Fruit fly (Drosophila melanogaster): ENCODE data around the gene CG3792.

CG3792 gene

dm6 chr2L:4973731-4974415 lies 3.2 kb upstream of the CG3792 start, which contains the start of gene mRpL28:
TSS of gene mRpL28 (plus strand) at chr2L:4973976.
- TF ChIP-seq sage (GFP tag; optimal IDR thresholded peaks at IDR 0.05) (no peak), Hr83 (GFP tag; optimal IDR thresholded peaks at IDR 0.05; ENCODE audit: poor library complexity, severe bottlenecking) (peak; percentile 16), GATAd (GFP tag; optimal IDR thresholded peaks at IDR 0.05) (no peak), Vsx2 (GFP tag; optimal IDR thresholded peaks at IDR 0.05; ENCODE audit: partially characterized antibody) (no peak), tai (GFP tag; optimal IDR thresholded peaks at IDR 0.05) (no peak), Rel (GFP tag; optimal IDR thresholded peaks at IDR 0.05) (no peak), Rel (tag; optimal IDR thresholded peaks at IDR 0.05) (peak; percentile 88), pan (optimal IDR thresholded peaks at IDR 0.05) (no peak), sv (GFP tag; optimal IDR thresholded peaks at IDR 0.05) (no peak), Hnf4 (GFP tag; optimal IDR thresholded peaks at IDR 0.05) (no peak), psq (GFP tag; optimal IDR thresholded peaks at IDR 0.05) (peak; percentile 2), rgr (GFP tag; optimal IDR thresholded peaks at IDR 0.05) (no peak), Abd-B (GFP tag; optimal IDR thresholded peaks at IDR 0.05) (no peak), Myc (optimal IDR thresholded peaks at IDR 0.05) (no peak), N (GFP tag; optimal IDR thresholded peaks at IDR 0.05) (no peak), HLH106 (tag; optimal IDR thresholded peaks at IDR 0.05) (peak; percentile 15), usp (GFP tag; optimal IDR thresholded peaks at IDR 0.05) (no peak), Jra (GFP tag; optimal IDR thresholded peaks at IDR 0.05) (no peak), woc (GFP tag; optimal IDR thresholded peaks at IDR 0.05) (no peak), ey (GFP tag; optimal IDR thresholded peaks at IDR 0.05) (peak; percentile 26), jim (GFP tag; optimal IDR thresholded peaks at IDR 0.05) (no peak), dl (GFP tag; optimal IDR thresholded peaks at IDR 0.05; ENCODE audit: insufficient read depth in 1 of 2, partially characterized antibody in 2 of 2) (no peak), Hr78 (GFP tag; optimal IDR thresholded peaks at IDR 0.05) (no peak), CrebA (GFP tag; optimal IDR thresholded peaks at IDR 0.05; ENCODE audit: borderline replicate concordance) (no peak), Mio (GFP tag; optimal IDR thresholded peaks at IDR 0.05) (no peak), CG9705 (GFP tag; optimal IDR thresholded peaks at IDR 0.05) (no peak), br (GFP tag; optimal IDR thresholded peaks at IDR 0.05) (no peak), Sp1 (GFP tag; optimal IDR thresholded peaks at IDR 0.05) (no peak), dmrt93B (GFP tag; optimal IDR thresholded peaks at IDR 0.05) (no peak), lola (GFP tag; optimal IDR thresholded peaks at IDR 0.05) (no peak), h (GFP tag; optimal IDR thresholded peaks at IDR 0.05) (no peak), fru (GFP tag; optimal IDR thresholded peaks at IDR 0.05) (no peak), OdsH (GFP tag; optimal IDR thresholded peaks at IDR 0.05) (no peak), Dif (GFP tag; optimal IDR thresholded peaks at IDR 0.05; ENCODE audit: partially characterized antibody) (no peak), foxo (GFP tag; optimal IDR thresholded peaks at IDR 0.05) (no peak), dsf (GFP tag; optimal IDR thresholded peaks at IDR 0.05; ENCODE audit: borderline replicate concordance) (no peak), brk (GFP tag; optimal IDR thresholded peaks at IDR 0.05) (no peak), Dfd (GFP tag; optimal IDR thresholded peaks at IDR 0.05) (no peak)

dm6 chr2L:4979138-4979537 lies 2.0 kb downstream of the CG3792 start, which contains the start of gene CG8891:
TSS of gene CG8891 (minus strand) at chr2L:4979379.
- no peak for TF ChIP-seq Dfd (GFP tag; optimal IDR thresholded peaks at IDR 0.05)
- TF ChIP-seq jim (GFP tag; optimal IDR thresholded peaks at IDR 0.05), result no peak
- no peak for TF ChIP-seq ey (GFP tag; optimal IDR thresholded peaks at IDR 0.05)
- TF ChIP-seq Sp1 (GFP tag; optimal IDR thresholded peaks at IDR 0.05), result no peak
- no peak for TF ChIP-seq N (GFP tag; optimal IDR thresholded peaks at IDR 0.05)
- TF ChIP-seq h (GFP tag; optimal IDR thresholded peaks at IDR 0.05), result no peak
- no peak for TF ChIP-seq Vsx2 (GFP tag; optimal IDR thresholded peaks at IDR 0.05; ENCODE audit: partially characterized antibody)
- no peak for TF ChIP-seq dsf (GFP tag; optimal IDR thresholded peaks at IDR 0.05; ENCODE audit: borderline replicate concordance)
- TF ChIP-seq brk (GFP tag; optimal IDR thresholded peaks at IDR 0.05), result no peak
- no peak for TF ChIP-seq Jra (GFP tag; optimal IDR thresholded peaks at IDR 0.05)
- TF ChIP-seq usp (GFP tag; optimal IDR thresholded peaks at IDR 0.05), result no peak
- no peak for TF ChIP-seq fru (GFP tag; optimal IDR thresholded peaks at IDR 0.05)
- no peak for TF ChIP-seq dl (GFP tag; optimal IDR thresholded peaks at IDR 0.05; ENCODE audit: insufficient read depth in 1 of 2, partially characterized antibody in 2 of 2)
- no peak for TF ChIP-seq sv (GFP tag; optimal IDR thresholded peaks at IDR 0.05)
- TF ChIP-seq Hr83 (GFP tag; optimal IDR thresholded peaks at IDR 0.05; ENCODE audit: poor library complexity, severe bottlenecking), result no peak
- no peak for TF ChIP-seq Abd-B (GFP tag; optimal IDR thresholded peaks at IDR 0.05)
- no peak for TF ChIP-seq Mio (GFP tag; optimal IDR thresholded peaks at IDR 0.05)
- no peak for TF ChIP-seq foxo (GFP tag; optimal IDR thresholded peaks at IDR 0.05)
